Fruit fly (Drosophila melanogaster) S2 (cell line): ENCODE measurements around the gene CG13044.

Source experiments
- CG8478 ChIP-seq: fragments of >200 bp; optimal IDR thresholded peaks from 2 replicates; lab custom pipeline; 2018
- CTCF ChIP-seq, 2 experiments: fragments of >200 bp; optimal IDR thresholded peaks; 2 replicates each; lab custom pipeline; 2018

DNA sequence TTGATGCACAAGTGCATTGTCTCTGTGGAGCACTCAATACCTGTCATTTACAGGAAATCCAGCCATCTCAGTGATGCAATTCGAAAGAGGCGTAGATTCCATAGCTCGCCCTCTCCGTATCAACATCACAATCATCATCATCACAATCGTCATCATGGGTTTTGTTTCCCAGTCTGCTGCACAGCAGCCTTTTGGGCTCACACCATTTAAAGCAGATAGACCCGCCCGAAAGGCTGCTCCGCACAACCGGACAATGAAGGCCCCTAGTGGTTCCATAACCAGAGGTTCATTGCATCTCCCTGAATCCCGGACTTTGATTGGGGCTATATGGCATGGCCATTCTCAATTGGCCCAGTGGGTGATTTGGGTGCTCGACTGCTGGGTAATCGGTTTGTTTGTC, 31.9 kb upstream of the CG13044 start:
- TF ChIP-seq CTCF (optimal IDR thresholded peaks at IDR 0.05; lab: Kevin White, UChicago) (no peak), CG8478 (lab: Kevin White, UChicago) (no peak)
